Worm (Caenorhabditis elegans): ENCODE results near the gene Y70G10A.3.

Gene Y70G10A.3

DNA sequence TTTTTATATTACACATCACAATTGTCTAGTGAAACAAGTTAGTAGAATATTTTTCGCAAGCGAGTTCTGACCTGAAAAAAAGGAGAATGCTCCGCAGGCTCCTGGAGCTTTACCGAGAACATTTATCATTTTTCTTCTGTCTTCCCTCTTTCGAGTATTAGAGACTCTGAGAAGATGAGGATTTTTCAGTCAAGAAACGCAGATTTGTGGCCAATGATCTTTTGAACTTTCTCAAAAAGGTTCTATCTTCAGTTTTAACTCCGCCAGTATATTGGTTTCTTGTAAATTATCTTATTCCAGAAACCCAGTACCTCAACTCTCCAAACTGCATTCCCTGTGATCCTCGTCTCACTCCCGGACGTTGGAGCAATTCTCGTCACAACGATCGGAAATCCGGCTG lies 46.7 kb downstream of the Y70G10A.3 start, which contains the start of gene K10G9.2:
K10G9.2 (plus strand) TSS at position 301 of the 400 bp plus-strand sequence.
- TF ChIP-seq ztf-4 (tag; optimal IDR thresholded peaks at IDR 0.05) (no peak), aha-1 (tag; optimal IDR thresholded peaks at IDR 0.05) (no peak), lin-39 (tag; optimal IDR thresholded peaks at IDR 0.05) (no peak), jun-1 (tag; optimal IDR thresholded peaks at IDR 0.05) (no peak), lsy-2 (tag; optimal IDR thresholded peaks at IDR 0.05) (no peak), mep-1 (tag; optimal IDR thresholded peaks at IDR 0.05) (no peak)

DNA sequence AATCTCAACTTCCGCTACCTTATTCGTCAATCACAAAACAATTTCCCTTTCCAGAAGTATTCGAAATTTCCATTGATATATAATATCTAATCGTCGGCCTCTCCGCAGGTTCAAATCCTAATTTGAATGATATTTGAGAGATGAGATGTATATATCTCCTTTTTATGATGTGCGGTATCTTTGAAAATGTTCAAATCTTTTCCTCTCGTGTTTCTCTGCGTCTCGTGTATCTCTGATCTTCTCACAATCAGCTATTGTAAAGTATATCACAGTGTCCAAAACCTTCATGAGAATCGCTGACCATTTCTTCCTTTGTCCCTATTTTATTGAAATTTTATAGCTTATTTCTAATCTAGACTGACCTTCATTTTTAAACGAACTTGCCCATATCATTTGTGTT lies 50.9 kb downstream of the Y70G10A.3 start:
- TF ChIP-seq elt-3 (tag; optimal IDR thresholded peaks at IDR 0.05) (peak in 4 of 6 experiments; percentile 11 to 59 (median 32)), lsy-2 (tag; optimal IDR thresholded peaks at IDR 0.05) (no peak), nhr-85 (tag) (peak; percentile 73), blmp-1 (tag; optimal IDR thresholded peaks at IDR 0.05) (peak; percentile 48), lin-14 (GFP tag; optimal IDR thresholded peaks at IDR 0.05) (peak; percentile 3), alr-1 (tag; optimal IDR thresholded peaks at IDR 0.05; ENCODE audit: borderline replicate concordance) (no peak), aha-1 (tag; optimal IDR thresholded peaks at IDR 0.05) (no peak), efl-1 (optimal IDR thresholded peaks at IDR 0.05) (no peak), efl-1 (GFP tag; optimal IDR thresholded peaks at IDR 0.05 in 1 of 2) (no peak)

DNA sequence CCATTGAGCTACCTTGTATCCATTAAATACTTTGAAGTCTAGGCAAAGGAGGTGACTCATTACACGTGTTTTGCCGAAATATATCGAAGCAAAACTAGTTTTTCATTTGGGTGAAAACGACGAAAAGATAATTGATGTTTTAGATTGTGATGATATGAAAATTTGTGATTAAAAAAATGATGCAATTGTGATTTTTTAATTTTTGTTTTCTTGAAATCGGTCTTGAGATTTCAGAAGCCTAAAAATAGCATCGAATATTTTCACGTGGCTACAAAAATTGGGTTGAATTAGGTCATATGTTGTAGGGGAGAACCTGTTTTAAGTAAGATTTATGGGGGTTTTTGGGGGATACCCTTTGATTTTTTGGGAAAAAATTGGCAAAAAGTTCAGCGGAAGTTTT lies 51.6 kb downstream of the Y70G10A.3 start:
- no peak for TF ChIP-seq fos-1 (tag; optimal IDR thresholded peaks at IDR 0.05)
- TF ChIP-seq lin-14 (GFP tag; optimal IDR thresholded peaks at IDR 0.05), result peak; percentile 9
- TF ChIP-seq lin-35 (GFP tag; optimal IDR thresholded peaks at IDR 0.05), result peak in 1 of 2 experiments; percentile 52
- TF ChIP-seq nhr-85 (tag), result peak; percentile 95
- peak; percentile 53 for TF ChIP-seq nhr-20 (tag; optimal IDR thresholded peaks at IDR 0.05)
- TF ChIP-seq blmp-1 (tag; optimal IDR thresholded peaks at IDR 0.05), result peak; percentile 23
- no peak for TF ChIP-seq efl-1 (optimal IDR thresholded peaks at IDR 0.05)
- TF ChIP-seq efl-1 (GFP tag; optimal IDR thresholded peaks at IDR 0.05 in 1 of 2), result peak in 1 of 2 experiments; percentile 93
- peak; percentile 41; the same call in 1 of the 2 replicates for TF ChIP-seq grh-1 (GFP tag; IDR thresholded peaks at IDR 0.05)
- TF ChIP-seq elt-3 (tag; optimal IDR thresholded peaks at IDR 0.05), result peak in 2 of 6 experiments; percentile 20 to 59
- TF ChIP-seq nhr-71 (tag; optimal IDR thresholded peaks at IDR 0.05), result peak; percentile 51
- TF ChIP-seq hpl-2 (GFP tag; optimal IDR thresholded peaks at IDR 0.05), result no peak
- TF ChIP-seq snu-23 (GFP tag; optimal IDR thresholded peaks at IDR 0.05), result peak; percentile 3
- TF ChIP-seq vab-15 (tag; optimal IDR thresholded peaks at IDR 0.05), result peak; percentile 60
- no peak for TF ChIP-seq ets-5 (GFP tag; IDR thresholded peaks at IDR 0.05)

DNA sequence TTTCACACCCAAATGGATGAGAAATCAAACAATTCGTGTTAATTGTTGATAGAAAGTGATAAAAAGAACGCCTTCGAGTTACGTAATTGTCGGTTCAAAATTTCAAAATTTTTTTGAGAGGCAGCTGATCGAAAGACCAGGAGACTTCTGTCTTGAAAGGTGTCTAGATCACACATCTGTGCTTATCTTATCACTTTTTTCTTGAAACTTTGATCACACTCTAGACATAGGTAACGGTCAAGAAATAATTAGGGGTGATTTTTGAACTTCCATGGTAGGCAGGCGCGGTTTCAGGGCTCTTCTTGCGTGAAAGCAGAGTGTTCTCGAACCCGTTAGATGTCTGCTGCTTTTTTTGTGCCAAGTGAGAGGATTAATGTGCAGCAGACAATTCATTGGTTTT lies 54.5 kb downstream of the Y70G10A.3 start:
- TF ChIP-seq ceh-88 (GFP tag; IDR thresholded peaks at IDR 0.05) (no peak), pag-3 (tag; optimal IDR thresholded peaks at IDR 0.05; ENCODE audit: borderline replicate concordance, insufficient read depth) (no peak), ceh-82 (tag; optimal IDR thresholded peaks at IDR 0.05) (no peak), elt-3 (tag; optimal IDR thresholded peaks at IDR 0.05) (peak in 2 of 6 experiments; percentile 32 to 78), nhr-85 (tag) (peak; percentile 72), pqm-1 (tag; optimal IDR thresholded peaks at IDR 0.05) (no peak)

DNA sequence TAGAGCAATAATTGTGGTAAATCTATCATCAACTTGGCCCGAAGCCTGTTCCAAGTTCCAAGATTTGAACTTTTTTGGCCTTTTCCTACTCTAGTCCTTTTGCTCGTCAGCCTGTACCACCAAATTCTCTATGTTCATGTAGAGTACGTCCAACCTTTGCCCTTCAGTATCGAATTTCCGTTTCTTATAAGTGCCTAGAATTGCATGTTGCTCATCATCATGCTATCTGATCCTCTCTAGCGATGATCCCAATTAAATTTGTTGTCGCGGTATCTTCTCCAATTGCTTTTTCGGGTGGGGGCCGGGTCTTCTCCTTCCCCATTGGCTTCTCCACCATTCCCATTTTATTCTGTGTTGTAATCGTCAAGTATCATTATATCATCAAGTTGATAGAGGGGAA lies 55.0 kb downstream of the Y70G10A.3 start:
- no peak for TF ChIP-seq aha-1 (tag; optimal IDR thresholded peaks at IDR 0.05)
- TF ChIP-seq snu-23 (GFP tag; optimal IDR thresholded peaks at IDR 0.05), result no peak
- TF ChIP-seq C04F5.9 (tag; optimal IDR thresholded peaks at IDR 0.05), result no peak
- no peak for TF ChIP-seq unc-30 (tag; optimal IDR thresholded peaks at IDR 0.05)
- TF ChIP-seq hlh-17 (GFP tag; optimal IDR thresholded peaks at IDR 0.05; ENCODE audit: borderline replicate concordance), result no peak
- TF ChIP-seq efl-3 (GFP tag; optimal IDR thresholded peaks at IDR 0.05), result no peak
- no peak for TF ChIP-seq snpc-4 (tag; optimal IDR thresholded peaks at IDR 0.05)
- no peak for TF ChIP-seq irx-1 (tag; optimal IDR thresholded peaks at IDR 0.05)
- TF ChIP-seq fkh-8 (tag; optimal IDR thresholded peaks at IDR 0.05), result no peak
- no peak for TF ChIP-seq zip-4 (GFP tag; optimal IDR thresholded peaks at IDR 0.05)
